Fruit fly (Drosophila melanogaster): Measurements from ENCODE around the gene CG13855.

Gene CG13855

dm6 chr3R:22447195-22447873, 41.6 kb downstream of the CG13855 start, which contains the start of gene CG34288 (continued):
- TF ChIP-seq Vsx1 (GFP tag; optimal IDR thresholded peaks at IDR 0.05) (peak; percentile 96), CG9437 (GFP tag; optimal IDR thresholded peaks at IDR 0.05) (no peak), fd3F (GFP tag; optimal IDR thresholded peaks at IDR 0.05) (no peak), gsb-n (tag; optimal IDR thresholded peaks at IDR 0.05) (no peak), CG2120 (GFP tag; optimal IDR thresholded peaks at IDR 0.05) (peak; percentile 73), vnd (GFP tag; IDR thresholded peaks at IDR 0.05; ENCODE audit: partially characterized antibody) (no peak), CG3995 (GFP tag; optimal IDR thresholded peaks at IDR 0.05) (no peak), luna (GFP tag; optimal IDR thresholded peaks at IDR 0.05) (no peak), az2 (GFP tag; optimal IDR thresholded peaks at IDR 0.05) (no peak), MBD-R2 (GFP tag; IDR thresholded peaks at IDR 0.05) (peak; percentile 13; the same call in 1 of the 2 replicates), CG13287 (GFP tag; IDR thresholded peaks at IDR 0.05; ENCODE audit: partially characterized antibody) (peak; percentile 22), CG10267 (tag; optimal IDR thresholded peaks at IDR 0.05) (no peak), CG3726 (GFP tag; IDR thresholded peaks at IDR 0.05) (no peak), CG7786 (GFP tag; optimal IDR thresholded peaks at IDR 0.05) (peak; percentile 7), grn (GFP tag; optimal IDR thresholded peaks at IDR 0.05) (no peak), trh (GFP tag; optimal IDR thresholded peaks at IDR 0.05) (no peak), Six4 (GFP tag; optimal IDR thresholded peaks at IDR 0.05) (no peak), CG8281 (tag; optimal IDR thresholded peaks at IDR 0.05) (no peak), Dref (GFP tag; IDR thresholded peaks at IDR 0.05) (peak; percentile 58), gt (GFP tag; IDR thresholded peaks at IDR 0.05) (no peak), kay (GFP tag; optimal IDR thresholded peaks at IDR 0.05) (no peak), onecut (GFP tag; IDR thresholded peaks at IDR 0.05) (peak; percentile 32), CG33557 (GFP tag; optimal IDR thresholded peaks at IDR 0.05) (no peak), CG10654 (GFP tag; optimal IDR thresholded peaks at IDR 0.05) (no peak), Sox102F (GFP tag; optimal IDR thresholded peaks at IDR 0.05) (peak; percentile 38), cg (GFP tag; optimal IDR thresholded peaks at IDR 0.05) (no peak), CG4617 (GFP tag; optimal IDR thresholded peaks at IDR 0.05; ENCODE audit: borderline replicate concordance) (no peak), CG17568 (GFP tag; optimal IDR thresholded peaks at IDR 0.05) (no peak), sima (GFP tag; optimal IDR thresholded peaks at IDR 0.05) (no peak), CG1647 (GFP tag; optimal IDR thresholded peaks at IDR 0.05) (no peak), rib (GFP tag; IDR thresholded peaks at IDR 0.05) (peak; percentile 51; the same call in 1 of the 2 replicates), cas (GFP tag; IDR thresholded peaks at IDR 0.05) (peak; percentile 29; the same call in 1 of the 2 replicates), CG1832 (GFP tag; optimal IDR thresholded peaks at IDR 0.05) (no peak), CG12391 (tag; optimal IDR thresholded peaks at IDR 0.05) (no peak), CG9215 (GFP tag; IDR thresholded peaks at IDR 0.05) (no peak), CG14050 (GFP tag; IDR thresholded peaks at IDR 0.05) (no peak), ab (GFP tag; optimal IDR thresholded peaks at IDR 0.05) (no peak), z (GFP tag; IDR thresholded peaks at IDR 0.05) (no peak), HmgZ (tag; optimal IDR thresholded peaks at IDR 0.05) (peak; percentile 74), CG15011 (GFP tag; optimal IDR thresholded peaks at IDR 0.05) (no peak), CG30431 (GFP tag; optimal IDR thresholded peaks at IDR 0.05) (no peak), twi (tag; optimal IDR thresholded peaks at IDR 0.05) (no peak), CG9609 (GFP tag; optimal IDR thresholded peaks at IDR 0.05) (no peak), ken (GFP tag; IDR thresholded peaks at IDR 0.05) (peak; percentile 73), sug (tag; optimal IDR thresholded peaks at IDR 0.05) (peak; percentile 89), CG16815 (GFP tag; optimal IDR thresholded peaks at IDR 0.05) (no peak), da (GFP tag; optimal IDR thresholded peaks at IDR 0.05) (no peak), CG18764 (GFP tag; optimal IDR thresholded peaks at IDR 0.05) (no peak), hth (optimal IDR thresholded peaks at IDR 0.05) (no peak), CG6854 (GFP tag; optimal IDR thresholded peaks at IDR 0.05) (no peak), CG9817 (tag; optimal IDR thresholded peaks at IDR 0.05) (no peak)
